Fruit fly (Drosophila melanogaster) whole organism, embryonic: Measurements from ENCODE around the gene cyr.

ENCODE experiments used
- B-H1 ChIP-seq: fragments of 200-800 bp; sonication (Bioruptor generic); IDR thresholded peaks from 3 replicates; pipeline ENCODE4 v1.3.6; 2022; ENCODE audit warnings: missing biosample characterization, missing genetic modification characterization
- BEAF-32 ChIP-seq: fragments of 200-800 bp; sonication (Bioruptor generic); optimal IDR thresholded peaks from 3 replicates; lab custom pipeline; 2017; ENCODE audit warnings: missing biosample characterization, missing genetic modification characterization, mild to moderate bottlenecking, moderate library complexity, missing genetic modification reagents
- Bgb ChIP-seq: fragments of 200-800 bp; sonication (Bioruptor generic); IDR thresholded peaks from 2 replicates; pipeline ENCODE4 v1.3.6; 2022; ENCODE audit warnings: missing biosample characterization, missing genetic modification characterization; ENCODE audit not compliant: partially characterized antibody
- Bteb2 ChIP-seq: fragments of 200-800 bp; sonication (Bioruptor generic); optimal IDR thresholded peaks from 2 replicates; lab custom pipeline; 2016; ENCODE audit warnings: missing biosample characterization, missing genetic modification characterization
- CG11560 ChIP-seq: fragments of 200-800 bp; sonication (Bioruptor generic); IDR thresholded peaks from 3 replicates; pipeline ENCODE4 v1.3.6; 2022; ENCODE audit warnings: missing biosample characterization, missing genetic modification characterization
- CG12071 ChIP-seq: fragments of 200-800 bp; sonication (Bioruptor generic); optimal IDR thresholded peaks from 3 replicates; lab custom pipeline; 2018; ENCODE audit warnings: missing biosample characterization, mild to moderate bottlenecking, missing genetic modification characterization
- CG12219 ChIP-seq: fragments of 200-800 bp; sonication (Bioruptor generic); optimal IDR thresholded peaks from 3 replicates; lab custom pipeline; 2018; ENCODE audit warnings: missing biosample characterization, mild to moderate bottlenecking, missing genetic modification characterization
- CG1233 ChIP-seq: fragments of 200-800 bp; sonication (Bioruptor generic); optimal IDR thresholded peaks from 4 replicates; lab custom pipeline; 2018; ENCODE audit warnings: missing biosample characterization, mild to moderate bottlenecking, missing genetic modification characterization
- CG17361 ChIP-seq: fragments of 200-800 bp; sonication (Bioruptor generic); IDR thresholded peaks from 3 replicates; pipeline ENCODE4 v1.3.6; 2022; ENCODE audit warnings: missing biosample characterization, missing genetic modification characterization
- CG17802 ChIP-seq: fragments of 200-800 bp; sonication (Bioruptor generic); optimal IDR thresholded peaks from 2 replicates; lab custom pipeline; 2018; ENCODE audit warnings: missing biosample characterization, mild to moderate bottlenecking, missing genetic modification characterization, moderate library complexity
- CG18011 ChIP-seq: fragments of 200-800 bp; sonication (Bioruptor generic); optimal IDR thresholded peaks from 2 replicates; lab custom pipeline; 2017; ENCODE audit warnings: missing biosample characterization, missing genetic modification characterization, mild to moderate bottlenecking, moderate library complexity, missing genotype
- CG30020 ChIP-seq: fragments of 200-800 bp; optimal IDR thresholded peaks from 2 replicates; lab custom pipeline; 2019; ENCODE audit warnings: missing biosample characterization, mild to moderate bottlenecking, missing genetic modification characterization, moderate library complexity
- CG30403 ChIP-seq: fragments of 200-800 bp; sonication (Bioruptor generic); optimal IDR thresholded peaks from 3 replicates; lab custom pipeline; 2016; ENCODE audit warnings: missing biosample characterization, missing genetic modification characterization
- CG3065 ChIP-seq: fragments of 200-800 bp; sonication (Bioruptor generic); optimal IDR thresholded peaks from 2 replicates; lab custom pipeline; 2016; ENCODE audit warnings: missing biosample characterization, missing genetic modification characterization
- CG33557 ChIP-seq: fragments of 200-800 bp; sonication (Bioruptor generic); optimal IDR thresholded peaks from 2 replicates; lab custom pipeline; 2019; ENCODE audit warnings: missing biosample characterization, mild to moderate bottlenecking, missing genetic modification characterization, moderate library complexity
- CG3995 ChIP-seq: fragments of 200-800 bp; sonication (Bioruptor generic); optimal IDR thresholded peaks from 3 replicates; lab custom pipeline; 2016; ENCODE audit warnings: missing biosample characterization, missing genetic modification characterization
- CG8290 ChIP-seq, 3 experiments: fragments of 200-800 bp; sonication (Bioruptor generic); optimal IDR thresholded peaks; 2 replicates each; lab custom pipeline; 2016 to 2019; ENCODE audit warnings: missing biosample characterization in 3 of 3, missing genetic modification characterization in 3 of 3, mild to moderate bottlenecking in 2 of 3, moderate library complexity in 1 of 3
- CG8388 ChIP-seq: fragments of 200-800 bp; sonication (Bioruptor generic); optimal IDR thresholded peaks from 2 replicates; lab custom pipeline; 2019; ENCODE audit warnings: missing biosample characterization, mild to moderate bottlenecking, missing genetic modification characterization, moderate library complexity
- Camta ChIP-seq: fragments of 200-800 bp; sonication (Bioruptor generic); optimal IDR thresholded peaks from 2 replicates; lab custom pipeline; 2016; ENCODE audit warnings: missing biosample characterization, missing genetic modification characterization
- Chrac-16 ChIP-seq: fragments of 200-800 bp; sonication (Bioruptor generic); optimal IDR thresholded peaks from 3 replicates; lab custom pipeline; 2016; ENCODE audit warnings: missing biosample characterization, missing genetic modification characterization
- CoRest ChIP-seq: fragments of 200-800 bp; sonication (Bioruptor generic); optimal IDR thresholded peaks from 3 replicates; lab custom pipeline; 2018; ENCODE audit warnings: missing biosample characterization, mild to moderate bottlenecking, missing genetic modification characterization, moderate library complexity
- Dll ChIP-seq: fragments of 200-800 bp; sonication (Bioruptor generic); IDR thresholded peaks from 4 replicates; pipeline ENCODE4 v1.3.6; 2022; ENCODE audit warnings: missing biosample characterization, missing genetic modification characterization; ENCODE audit not compliant: partially characterized antibody
- Doc2 ChIP-seq: fragments of 200-800 bp; sonication (Bioruptor generic); IDR thresholded peaks from 2 replicates; pipeline ENCODE4 v1.3.6; 2022; ENCODE audit warnings: missing biosample characterization, missing genetic modification characterization
- Doc3 ChIP-seq: fragments of 200-800 bp; sonication (Bioruptor generic); IDR thresholded peaks from 3 replicates; pipeline ENCODE4 v1.3.6; 2022; ENCODE audit warnings: missing biosample characterization, missing genetic modification characterization; ENCODE audit not compliant: partially characterized antibody
- HHEX ChIP-seq: fragments of 200-800 bp; sonication (Bioruptor generic); optimal IDR thresholded peaks from 3 replicates; lab custom pipeline; 2017; ENCODE audit warnings: missing biosample characterization, mild to moderate bottlenecking, missing genetic modification characterization, missing genetic modification reagents
- Med ChIP-seq: fragments of 200-800 bp; sonication (Bioruptor generic); peaks from one replicate; lab custom pipeline; 2016; ENCODE audit warnings: missing biosample characterization, missing genetic modification characterization, mild to moderate bottlenecking, inconsistent platforms, moderate library complexity
- Mrtf ChIP-seq: fragments of 200-800 bp; sonication (Bioruptor generic); IDR thresholded peaks from 3 replicates; pipeline ENCODE4 v1.3.6; 2022; ENCODE audit warnings: missing biosample characterization, missing genetic modification characterization
- NFAT ChIP-seq: fragments of 200-800 bp; sonication (Bioruptor generic); IDR thresholded peaks from 2 replicates; pipeline ENCODE4 v1.3.6; 2022; ENCODE audit warnings: missing biosample characterization, missing genetic modification characterization
- PHDP ChIP-seq: fragments of 200-800 bp; sonication (Bioruptor generic); optimal IDR thresholded peaks from 3 replicates; lab custom pipeline; 2018; ENCODE audit warnings: missing biosample characterization, mild to moderate bottlenecking, missing genetic modification characterization, moderate library complexity
- Sox102F ChIP-seq: fragments of 200-800 bp; sonication (Bioruptor generic); optimal IDR thresholded peaks from 2 replicates; lab custom pipeline; 2018; ENCODE audit warnings: missing biosample characterization, mild to moderate bottlenecking, missing genetic modification characterization, moderate library complexity
- Usf ChIP-seq: fragments of 200-800 bp; sonication (Bioruptor generic); optimal IDR thresholded peaks from 2 replicates; lab custom pipeline; 2017; ENCODE audit warnings: missing genotype, missing biosample characterization, missing genetic modification characterization
- bcd ChIP-seq: fragments of 200-800 bp; sonication (Bioruptor generic); optimal IDR thresholded peaks from 2 replicates; lab custom pipeline; 2017; ENCODE audit warnings: missing biosample characterization, mild to moderate bottlenecking, missing genetic modification characterization
- bsh ChIP-seq, 2 experiments: fragments of 200-800 bp; sonication (Bioruptor generic); optimal IDR thresholded peaks; 2 replicates each; lab custom pipeline; 2017 to 2018; ENCODE audit warnings: mild to moderate bottlenecking in 2 of 2, missing biosample characterization in 2 of 2, missing genetic modification characterization in 2 of 2, moderate library complexity in 1 of 2
- chm ChIP-seq: fragments of 200-800 bp; sonication (Bioruptor generic); IDR thresholded peaks from 2 replicates; pipeline ENCODE4 v1.3.6; 2022; ENCODE audit warnings: missing biosample characterization, missing genetic modification characterization
- dpn ChIP-seq, 2 experiments: fragments of 200-800 bp; sonication (Bioruptor generic); optimal IDR thresholded peaks; 3 replicates each; lab custom pipeline; 2016; ENCODE audit warnings: missing biosample characterization in 2 of 2, missing genetic modification characterization in 2 of 2
- en ChIP-seq: fragments of 200-800 bp; sonication (Bioruptor generic); optimal IDR thresholded peaks from 2 replicates; lab custom pipeline; 2016; ENCODE audit warnings: missing biosample characterization, missing genetic modification characterization
- exex ChIP-seq: fragments of 200-800 bp; sonication (Bioruptor generic); optimal IDR thresholded peaks from 4 replicates; lab custom pipeline; 2018; ENCODE audit warnings: missing biosample characterization, mild to moderate bottlenecking, missing genetic modification characterization, moderate library complexity
- fu2 ChIP-seq: fragments of 200-800 bp; sonication (Bioruptor generic); optimal IDR thresholded peaks from 2 replicates; lab custom pipeline; 2016; ENCODE audit warnings: missing biosample characterization, missing genetic modification characterization
- hth ChIP-seq: fragments of >200 bp; optimal IDR thresholded peaks from 2 replicates; lab custom pipeline; 2017; ENCODE audit warnings: inconsistent platforms
- lbe ChIP-seq: fragments of 200-800 bp; sonication (Bioruptor generic); optimal IDR thresholded peaks from 2 replicates; lab custom pipeline; 2016; ENCODE audit warnings: missing biosample characterization, mild to moderate bottlenecking, missing genetic modification characterization
- otp ChIP-seq: fragments of 200-800 bp; sonication (Bioruptor generic); IDR thresholded peaks from 3 replicates; pipeline ENCODE4, ENCODE4 v1.3.6; 2022; ENCODE audit warnings: missing biosample characterization, missing genetic modification characterization
- prd ChIP-seq, 3 experiments: fragments of >200 bp in 2 of 3; fragments of 200-800 bp in 1 of 3; sonication (Bioruptor generic) in 1 of 3; optimal IDR thresholded peaks in 2 of 3; IDR thresholded peaks in 1 of 3; 2 replicates in 2 of 3; 3 replicates in 1 of 3; pipeline versions ENCODE4 v1.3.6 to Lab custom; 2017 to 2022; ENCODE audit warnings: missing biosample characterization in 1 of 3, missing genetic modification characterization in 1 of 3
- run ChIP-seq: fragments of 200-800 bp; sonication (Bioruptor generic); optimal IDR thresholded peaks from 3 replicates; lab custom pipeline; 2018; ENCODE audit warnings: missing biosample characterization, mild to moderate bottlenecking, missing genetic modification characterization
- slou ChIP-seq: fragments of 200-800 bp; sonication (Bioruptor generic); optimal IDR thresholded peaks from 3 replicates; lab custom pipeline; 2016; ENCODE audit warnings: missing biosample characterization, missing genetic modification characterization
- tna ChIP-seq: fragments of 200-800 bp; sonication (Bioruptor generic); IDR thresholded peaks from 2 replicates; pipeline ENCODE4 v1.3.6; 2022; ENCODE audit warnings: missing biosample characterization, missing genetic modification characterization; ENCODE audit not compliant: partially characterized antibody
- ttk ChIP-seq: fragments of 200-800 bp; sonication (Bioruptor generic); IDR thresholded peaks from 2 replicates; pipeline ENCODE4 v2.1.2; 2022; ENCODE audit warnings: missing biosample characterization, missing genetic modification characterization
- tup ChIP-seq: fragments of 200-800 bp; sonication (Bioruptor generic); optimal IDR thresholded peaks from 2 replicates; lab custom pipeline; 2016; ENCODE audit warnings: missing biosample characterization, mild to moderate bottlenecking, missing genetic modification characterization, moderate library complexity
- twi ChIP-seq: fragments of 200-800 bp; optimal IDR thresholded peaks from 2 replicates; lab custom pipeline; 2019; ENCODE audit warnings: missing biosample characterization, mild to moderate bottlenecking, missing genetic modification characterization, moderate library complexity

The cyr gene

DNA sequence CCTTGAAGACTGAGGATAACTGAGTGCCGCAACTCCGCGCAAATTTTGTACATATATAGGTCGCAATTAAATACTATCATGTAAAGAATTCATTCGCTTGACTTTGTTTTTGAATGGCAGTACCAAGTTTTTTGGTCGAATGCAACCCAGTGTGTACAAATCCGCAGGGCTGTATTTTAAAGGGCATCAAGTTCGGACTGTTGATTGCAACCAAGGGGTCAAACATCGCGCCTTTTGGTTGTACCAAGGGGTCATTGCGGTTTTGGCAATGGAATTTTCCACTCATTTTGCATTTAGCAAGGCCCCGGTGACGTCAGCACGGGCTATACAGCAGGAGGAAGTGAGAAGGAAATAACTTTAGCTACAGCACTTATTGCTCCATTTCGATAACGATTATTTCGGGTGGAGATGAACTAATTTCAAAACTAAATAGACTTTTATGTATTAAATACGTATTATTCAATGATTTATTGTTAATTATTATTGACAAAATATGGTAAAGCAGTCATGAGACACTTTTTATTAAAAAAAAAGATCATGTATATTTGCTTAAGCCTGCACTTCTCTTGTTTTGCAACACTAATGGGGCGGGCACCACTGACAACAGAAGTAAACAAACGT is 3.7 kb downstream of the cyr start, which contains the start of gene CG10958 (continued):
- TF ChIP-seq HHEX (GFP tag; lab: Kevin White, UChicago) (peak; percentile 56), BEAF-32 (GFP tag; lab: Kevin White, UChicago) (peak; percentile 39), bsh (GFP tag; optimal IDR thresholded peaks at IDR 0.05; lab: Kevin White, UChicago) (peak in 1 of 2 experiments; percentile 59), Med (GFP tag; lab: Kevin White, UChicago) (peak; percentile 79), CG30403 (GFP tag; lab: Kevin White, UChicago) (peak; percentile 70), CoRest (tag; lab: Kevin White, UChicago) (peak; percentile 37), CG17802 (tag; lab: Kevin White, UChicago) (no peak), Bteb2 (peak; percentile 1), Chrac-16 (GFP tag; lab: Kevin White, UChicago) (peak; percentile 56), Usf (GFP tag; lab: Kevin White, UChicago) (no peak), otp (GFP tag; lab: Robert Waterston, UW) (no peak), PHDP (tag; lab: Kevin White, UChicago) (peak; percentile 64), NFAT (0 out of 2 replicates have a peak, but pooled peaks have one; percentile 15), CG33557 (GFP tag; lab: Kevin White, UChicago) (peak; percentile 20), twi (tag; lab: Kevin White, UChicago) (no peak), Doc2 (GFP tag; lab: Robert Waterston, UW) (no peak), CG3065 (GFP tag; lab: Kevin White, UChicago) (peak; percentile 36), CG8388 (GFP tag; lab: Kevin White, UChicago) (peak; percentile 45), CG12071 (GFP tag; lab: Kevin White, UChicago) (no peak), CG17361 (GFP tag; lab: Robert Waterston, UW) (peak; percentile 65; the same call in 2 of the 3 replicates), CG11560 (no peak), Doc3 (GFP tag; lab: Robert Waterston, UW) (peak; percentile 14; the same call in 1 of the 3 replicates), CG30020 (tag; lab: Kevin White, UChicago) (peak; percentile 11), Camta (no peak), en (GFP tag; lab: Kevin White, UChicago) (no peak), dpn (GFP tag; optimal IDR thresholded peaks at IDR 0.05; lab: Kevin White, UChicago) (peak; percentile 26 to 81), Bgb (GFP tag; lab: Robert Waterston, UW) (no peak), CG8290 (GFP tag; optimal IDR thresholded peaks at IDR 0.05; lab: Kevin White, UChicago) (peak; percentile 28), CG8290 (tag; optimal IDR thresholded peaks at IDR 0.05; lab: Kevin White, UChicago) (no peak), tna (no peak), prd (optimal IDR thresholded peaks at IDR 0.05; lab: Kevin White, UChicago) (no peak), prd (GFP tag; IDR thresholded peaks at IDR 0.05; lab: Robert Waterston, UW) (peak; percentile 73), ttk (peak; percentile 26; the same call in 1 of the 2 replicates), slou (GFP tag; lab: Kevin White, UChicago) (no peak), Sox102F (GFP tag; lab: Kevin White, UChicago) (peak; percentile 71), CG1233 (GFP tag; lab: Kevin White, UChicago) (peak; percentile 57), CG18011 (GFP tag; lab: Kevin White, UChicago) (peak; percentile 60), Dll (GFP tag; lab: Robert Waterston, UW) (peak; percentile 55; the same call in 3 of the 4 replicates), run (tag; lab: Kevin White, UChicago) (peak; percentile 1), bcd (GFP tag; lab: Kevin White, UChicago) (peak; percentile 41), CG3995 (GFP tag; lab: Kevin White, UChicago) (no peak), Mrtf (GFP tag; lab: Robert Waterston, UW) (no peak), CG12219 (no peak), tup (peak; percentile 20), lbe (GFP tag; lab: Kevin White, UChicago) (peak; percentile 23), hth (no peak), B-H1 (GFP tag; lab: Robert Waterston, UW) (peak; percentile 30; the same call in 1 of the 3 replicates), exex (tag; lab: Kevin White, UChicago) (peak; percentile 30), chm (GFP tag; lab: Robert Waterston, UW) (no peak), fu2 (no peak)
